Fruit fly (Drosophila melanogaster) whole organism, embryonic: ENCODE measurements around the gene Dh31.
A peak's percentile ranks its signal among the peaks of the same experiment; 100 is the strongest.

ENCODE experiments used
- B-H2 ChIP-seq: fragments of 200-800 bp; sonication (Bioruptor generic); optimal IDR thresholded peaks from 2 replicates; lab custom pipeline; 2018; ENCODE audit warnings: missing biosample characterization, mild to moderate bottlenecking, missing genetic modification characterization
- CG10209 ChIP-seq: fragments of 200-800 bp; sonication (Bioruptor generic); optimal IDR thresholded peaks from 3 replicates; lab custom pipeline; 2017; ENCODE audit warnings: missing biosample characterization, mild to moderate bottlenecking, missing genetic modification characterization, missing genetic modification reagents
- CG10565 ChIP-seq: fragments of 200-800 bp; sonication (Bioruptor generic); optimal IDR thresholded peaks from 3 replicates; lab custom pipeline; 2016; ENCODE audit warnings: missing biosample characterization, mild to moderate bottlenecking, missing genetic modification characterization
- CG12219 ChIP-seq: fragments of 200-800 bp; sonication (Bioruptor generic); optimal IDR thresholded peaks from 3 replicates; lab custom pipeline; 2018; ENCODE audit warnings: missing biosample characterization, mild to moderate bottlenecking, missing genetic modification characterization
- CG12769 ChIP-seq: fragments of 200-800 bp; sonication (Bioruptor generic); optimal IDR thresholded peaks from 2 replicates; lab custom pipeline; 2019; ENCODE audit warnings: missing biosample characterization, mild to moderate bottlenecking, missing genetic modification characterization, moderate library complexity
- CG14860 ChIP-seq: fragments of 200-800 bp; sonication (Bioruptor generic); IDR thresholded peaks from 3 replicates; pipeline ENCODE4 v1.3.6; 2022; ENCODE audit warnings: missing biosample characterization, missing genetic modification characterization; ENCODE audit not compliant: partially characterized antibody
- CG15269 ChIP-seq: fragments of 200-800 bp; sonication (Bioruptor generic); optimal IDR thresholded peaks from 2 replicates; lab custom pipeline; 2018; ENCODE audit warnings: missing biosample characterization, mild to moderate bottlenecking, missing genetic modification characterization, moderate library complexity
- CG17186 ChIP-seq: fragments of 200-800 bp; sonication (Bioruptor generic); optimal IDR thresholded peaks from 3 replicates; lab custom pipeline; 2017; ENCODE audit warnings: missing biosample characterization, missing genetic modification reagents, missing genetic modification characterization
- CG17829 ChIP-seq: fragments of 200-800 bp; optimal IDR thresholded peaks from 2 replicates; lab custom pipeline; 2019; ENCODE audit warnings: missing biosample characterization, mild to moderate bottlenecking, missing genetic modification characterization, moderate library complexity
- CG17912 ChIP-seq: fragments of 200-800 bp; sonication (Bioruptor generic); optimal IDR thresholded peaks from 2 replicates; lab custom pipeline; 2018; ENCODE audit warnings: missing biosample characterization, mild to moderate bottlenecking, missing genetic modification characterization
- CG18262 ChIP-seq: fragments of 200-800 bp; optimal IDR thresholded peaks from 3 replicates; lab custom pipeline; 2019; ENCODE audit warnings: missing biosample characterization, mild to moderate bottlenecking, missing genetic modification characterization, moderate library complexity
- CG43689 ChIP-seq: fragments of 200-800 bp; sonication (Bioruptor generic); IDR thresholded peaks from 2 replicates; pipeline ENCODE4 v1.3.6; 2022; ENCODE audit warnings: missing biosample characterization, missing genetic modification characterization
- CG4404 ChIP-seq: fragments of 200-800 bp; sonication (Bioruptor generic); IDR thresholded peaks from 2 replicates; pipeline ENCODE4 v1.3.6; 2022; ENCODE audit warnings: missing biosample characterization, missing genetic modification characterization
- CG4730 ChIP-seq: fragments of 200-800 bp; sonication (Bioruptor generic); IDR thresholded peaks from 2 replicates; pipeline ENCODE4 v1.3.6; 2022; ENCODE audit warnings: missing biosample characterization, missing genetic modification characterization
- CG6683 ChIP-seq: fragments of 200-800 bp; sonication (Bioruptor generic); optimal IDR thresholded peaks from 2 replicates; lab custom pipeline; 2017; ENCODE audit warnings: missing biosample characterization, mild to moderate bottlenecking, missing genetic modification characterization, missing genetic modification reagents
- CG6791 ChIP-seq: fragments of 200-800 bp; sonication (Bioruptor generic); IDR thresholded peaks from 3 replicates; pipeline ENCODE4 v1.3.6; 2022; ENCODE audit warnings: missing biosample characterization, missing genetic modification characterization; ENCODE audit not compliant: partially characterized antibody
- CG7786 ChIP-seq: fragments of 200-800 bp; sonication (Bioruptor generic); optimal IDR thresholded peaks from 2 replicates; lab custom pipeline; 2016; ENCODE audit warnings: missing biosample characterization, missing genetic modification characterization
- CG7928 ChIP-seq: fragments of 200-800 bp; sonication (Bioruptor generic); optimal IDR thresholded peaks from 2 replicates; lab custom pipeline; 2017; ENCODE audit warnings: missing biosample characterization, mild to moderate bottlenecking, missing genetic modification characterization
- CG8388 ChIP-seq: fragments of 200-800 bp; sonication (Bioruptor generic); optimal IDR thresholded peaks from 2 replicates; lab custom pipeline; 2019; ENCODE audit warnings: missing biosample characterization, mild to moderate bottlenecking, missing genetic modification characterization, moderate library complexity
- CG9215 ChIP-seq: fragments of 200-800 bp; sonication (Bioruptor generic); IDR thresholded peaks from 2 replicates; pipeline ENCODE4 v1.3.6; 2022; ENCODE audit warnings: missing biosample characterization, missing genetic modification characterization
- CrebB ChIP-seq: fragments of 200-800 bp; sonication (Bioruptor generic); optimal IDR thresholded peaks from 3 replicates; lab custom pipeline; 2018; ENCODE audit warnings: missing biosample characterization, mild to moderate bottlenecking, missing genetic modification characterization
- Dek ChIP-seq: fragments of 200-800 bp; sonication (Bioruptor generic); optimal IDR thresholded peaks from 3 replicates; lab custom pipeline; 2019; ENCODE audit warnings: missing biosample characterization, mild to moderate bottlenecking, missing genetic modification characterization, moderate library complexity
- Dll ChIP-seq: fragments of 200-800 bp; sonication (Bioruptor generic); IDR thresholded peaks from 4 replicates; pipeline ENCODE4 v1.3.6; 2022; ENCODE audit warnings: missing biosample characterization, missing genetic modification characterization; ENCODE audit not compliant: partially characterized antibody
- Ets97D ChIP-seq: fragments of 200-800 bp; sonication (Bioruptor generic); optimal IDR thresholded peaks from 3 replicates; lab custom pipeline; 2016; ENCODE audit warnings: missing biosample characterization, missing genetic modification characterization
- HmgD ChIP-seq: fragments of 200-800 bp; sonication (Bioruptor generic); optimal IDR thresholded peaks from 3 replicates; lab custom pipeline; 2016; ENCODE audit warnings: missing biosample characterization, missing genetic modification characterization
- Hr39 ChIP-seq: fragments of >200 bp; optimal IDR thresholded peaks from 2 replicates; lab custom pipeline; 2017
- Max ChIP-seq: fragments of 200-800 bp; sonication (Bioruptor generic); optimal IDR thresholded peaks from 2 replicates; lab custom pipeline; 2016; ENCODE audit warnings: missing biosample characterization, mild to moderate bottlenecking, missing genetic modification characterization
- Med ChIP-seq: fragments of 200-800 bp; sonication (Bioruptor generic); peaks from one replicate; lab custom pipeline; 2016; ENCODE audit warnings: missing biosample characterization, missing genetic modification characterization, mild to moderate bottlenecking, inconsistent platforms, moderate library complexity
- Meics ChIP-seq: fragments of 200-800 bp; sonication (Bioruptor generic); optimal IDR thresholded peaks from 2 replicates; lab custom pipeline; 2017; ENCODE audit warnings: missing biosample characterization, mild to moderate bottlenecking, missing genetic modification characterization
- Nf-YA ChIP-seq: fragments of 200-800 bp; sonication (Bioruptor generic); IDR thresholded peaks from 2 replicates; pipeline ENCODE4 v1.3.6; 2022; ENCODE audit warnings: missing biosample characterization, missing genetic modification characterization
- Six4 ChIP-seq: fragments of 200-800 bp; sonication (Bioruptor generic); optimal IDR thresholded peaks from 2 replicates; lab custom pipeline; 2016; ENCODE audit warnings: missing biosample characterization, missing genetic modification characterization
- Spps ChIP-seq: fragments of 200-800 bp; sonication (Bioruptor generic); optimal IDR thresholded peaks from 2 replicates; lab custom pipeline; 2018; ENCODE audit warnings: missing biosample characterization, mild to moderate bottlenecking, missing genetic modification characterization
- ato ChIP-seq: fragments of 200-800 bp; sonication (Bioruptor generic); IDR thresholded peaks from 2 replicates; pipeline ENCODE4 v1.3.6; 2022; ENCODE audit warnings: missing biosample characterization, missing genetic modification characterization; ENCODE audit not compliant: partially characterized antibody
- btn ChIP-seq: fragments of 200-800 bp; sonication (Bioruptor generic); optimal IDR thresholded peaks from 2 replicates; lab custom pipeline; 2016; ENCODE audit warnings: missing biosample characterization, missing genetic modification characterization
- chm ChIP-seq: fragments of 200-800 bp; sonication (Bioruptor generic); IDR thresholded peaks from 2 replicates; pipeline ENCODE4 v1.3.6; 2022; ENCODE audit warnings: missing biosample characterization, missing genetic modification characterization
- chn ChIP-seq: fragments of 200-800 bp; sonication (Bioruptor generic); optimal IDR thresholded peaks from 2 replicates; lab custom pipeline; 2016; ENCODE audit warnings: missing biosample characterization, missing genetic modification characterization
- eve ChIP-seq, 2 experiments: fragments of >200 bp; optimal IDR thresholded peaks; 2 replicates each; lab custom pipeline; 2017; ENCODE audit warnings: missing biosample characterization in 2 of 2, missing genetic modification characterization in 2 of 2
- ewg ChIP-seq: fragments of 200-800 bp; sonication (Bioruptor generic); optimal IDR thresholded peaks from 3 replicates; lab custom pipeline; 2017; ENCODE audit warnings: mild to moderate bottlenecking, missing biosample characterization, missing genetic modification reagents, missing genetic modification characterization
- exex ChIP-seq: fragments of 200-800 bp; sonication (Bioruptor generic); optimal IDR thresholded peaks from 4 replicates; lab custom pipeline; 2018; ENCODE audit warnings: missing biosample characterization, mild to moderate bottlenecking, missing genetic modification characterization, moderate library complexity
- fd3F ChIP-seq: fragments of 200-800 bp; sonication (Bioruptor generic); optimal IDR thresholded peaks from 2 replicates; lab custom pipeline; 2018; ENCODE audit warnings: missing biosample characterization, mild to moderate bottlenecking, missing genetic modification characterization, moderate library complexity
- luna ChIP-seq: fragments of 200-800 bp; sonication (Bioruptor generic); optimal IDR thresholded peaks from 2 replicates; lab custom pipeline; 2016; ENCODE audit warnings: missing biosample characterization, missing genetic modification characterization
- nmo ChIP-seq: fragments of 200-800 bp; sonication (Bioruptor generic); optimal IDR thresholded peaks from 2 replicates; lab custom pipeline; 2018; ENCODE audit warnings: missing biosample characterization, mild to moderate bottlenecking, missing genetic modification characterization, moderate library complexity
- repo ChIP-seq: fragments of 200-800 bp; sonication (Bioruptor generic); optimal IDR thresholded peaks from 2 replicates; lab custom pipeline; 2016; ENCODE audit warnings: missing biosample characterization, missing genetic modification characterization
- sima ChIP-seq: fragments of 200-800 bp; sonication (Bioruptor generic); optimal IDR thresholded peaks from 2 replicates; lab custom pipeline; 2016; ENCODE audit warnings: missing biosample characterization, missing genetic modification characterization
- sisA ChIP-seq: fragments of 200-800 bp; sonication (Bioruptor generic); IDR thresholded peaks from 2 replicates; pipeline ENCODE4 v1.3.6; 2022; ENCODE audit warnings: missing biosample characterization, missing genetic modification characterization
- stc ChIP-seq: fragments of 200-800 bp; sonication (Bioruptor generic); IDR thresholded peaks from 2 replicates; pipeline ENCODE4 v1.3.6; 2022; ENCODE audit warnings: missing biosample characterization, missing genetic modification characterization
- stwl ChIP-seq: fragments of 200-800 bp; sonication (Bioruptor generic); optimal IDR thresholded peaks from 3 replicates; lab custom pipeline; 2018; ENCODE audit warnings: missing biosample characterization, mild to moderate bottlenecking, missing genetic modification characterization, moderate library complexity
- tin ChIP-seq: fragments of 200-800 bp; sonication (Bioruptor generic); optimal IDR thresholded peaks from 3 replicates; lab custom pipeline; 2016; ENCODE audit warnings: missing biosample characterization, missing genetic modification characterization
- toy ChIP-seq: fragments of 200-800 bp; sonication (Bioruptor generic); IDR thresholded peaks from 2 replicates; pipeline ENCODE4 v1.3.6; 2022; ENCODE audit warnings: missing biosample characterization, missing genetic modification characterization
- tup ChIP-seq: fragments of 200-800 bp; sonication (Bioruptor generic); optimal IDR thresholded peaks from 2 replicates; lab custom pipeline; 2016; ENCODE audit warnings: missing biosample characterization, mild to moderate bottlenecking, missing genetic modification characterization, moderate library complexity
- tx ChIP-seq: fragments of 200-800 bp; sonication (Bioruptor generic); optimal IDR thresholded peaks from 2 replicates; lab custom pipeline; 2016; ENCODE audit warnings: missing biosample characterization, missing genetic modification characterization
- vvl ChIP-seq: fragments of 200-800 bp; sonication (Bioruptor generic); IDR thresholded peaks from 2 replicates; pipeline ENCODE4 v1.3.6; 2022; ENCODE audit warnings: missing biosample characterization, missing genetic modification characterization

Gene Dh31

DNA sequence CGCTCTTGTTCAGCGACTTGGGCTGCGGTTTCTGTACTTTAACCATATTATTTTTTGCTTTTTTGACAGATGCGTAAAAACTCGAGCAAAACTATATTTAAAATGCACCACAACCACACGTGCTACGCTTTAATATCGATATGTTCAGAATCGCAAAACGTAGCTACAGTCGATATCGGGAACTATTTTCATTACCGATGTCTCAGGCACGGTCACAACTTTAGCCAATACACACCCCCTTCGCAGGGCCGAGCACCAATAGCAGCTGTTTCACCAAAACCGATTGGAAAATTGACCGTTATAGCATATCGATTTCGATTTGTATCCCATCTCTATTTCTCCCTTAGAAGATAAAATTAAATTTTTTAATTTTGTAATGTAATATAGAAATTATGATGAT lies 5.1 kb upstream of the Dh31 start, which contains the start of gene CG13096 (continued):
- no peak for TF ChIP-seq CG43689
- TF ChIP-seq Dek (tag; lab: Kevin White, UChicago) = peak; percentile 52
- TF ChIP-seq CG4404 (GFP tag; lab: Robert Waterston, UW) = no peak
- TF ChIP-seq B-H2 (GFP tag; lab: Kevin White, UChicago) = peak; percentile 49
- no peak for TF ChIP-seq CG10209 (GFP tag; lab: Kevin White, UChicago)
- no peak for TF ChIP-seq btn (GFP tag; lab: Kevin White, UChicago)
- peak; percentile 12 for TF ChIP-seq CG18262 (tag; lab: Kevin White, UChicago)
- TF ChIP-seq nmo (GFP tag; lab: Kevin White, UChicago) = peak; percentile 71
- TF ChIP-seq CG17912 (GFP tag; lab: Kevin White, UChicago) = peak; percentile 59
- peak; percentile 99 for TF ChIP-seq Dll (GFP tag; lab: Robert Waterston, UW)
- TF ChIP-seq CG9215 (GFP tag; lab: Robert Waterston, UW) = no peak
- TF ChIP-seq CG4730 = no peak
- peak; percentile 32 for TF ChIP-seq chn
- TF ChIP-seq CG12219 (GFP tag; lab: Kevin White, UChicago) = no peak
- TF ChIP-seq Hr39 (lab: Kevin White, UChicago) = no peak
- TF ChIP-seq exex (tag; lab: Kevin White, UChicago) = peak; percentile 24
- peak; percentile 83 for TF ChIP-seq HmgD (GFP tag; lab: Kevin White, UChicago)
- TF ChIP-seq ewg (GFP tag; lab: Kevin White, UChicago) = no peak
- no peak for TF ChIP-seq eve (GFP tag; optimal IDR thresholded peaks at IDR 0.05; lab: Kevin White, UChicago)
- no peak for TF ChIP-seq Meics
- TF ChIP-seq stc (GFP tag; lab: Robert Waterston, UW) = no peak
- no peak for TF ChIP-seq fd3F (GFP tag; lab: Kevin White, UChicago)
- peak; percentile 72 for TF ChIP-seq CG17186 (GFP tag; lab: Kevin White, UChicago)
- TF ChIP-seq tup (GFP tag; lab: Kevin White, UChicago) = no peak
- TF ChIP-seq sima (GFP tag; lab: Kevin White, UChicago) = no peak
- TF ChIP-seq chm (GFP tag; lab: Robert Waterston, UW) = no peak
- TF ChIP-seq CG17829 (tag; lab: Kevin White, UChicago) = peak; percentile 79
- peak; percentile 16 for TF ChIP-seq tin
- no peak for TF ChIP-seq toy
- no peak for TF ChIP-seq Nf-YA (GFP tag; lab: Robert Waterston, UW)
- TF ChIP-seq ato (GFP tag; lab: Robert Waterston, UW) = peak; percentile 98
- peak; percentile 81 for TF ChIP-seq CG7928 (GFP tag; lab: Kevin White, UChicago)
- no peak for TF ChIP-seq sisA (GFP tag; lab: Robert Waterston, UW)
- TF ChIP-seq CG6683 (GFP tag; lab: Kevin White, UChicago) = no peak
- TF ChIP-seq Max (GFP tag; lab: Kevin White, UChicago) = peak; percentile 96
- no peak for TF ChIP-seq Six4 (GFP tag; lab: Kevin White, UChicago)
- TF ChIP-seq CrebB = peak; percentile 6
- TF ChIP-seq stwl (tag; lab: Kevin White, UChicago) = peak; percentile 84
- TF ChIP-seq CG12769 = no peak
- TF ChIP-seq Ets97D (GFP tag; lab: Kevin White, UChicago) = peak; percentile 91
- TF ChIP-seq CG10565 (GFP tag; lab: Kevin White, UChicago) = no peak
- no peak for TF ChIP-seq Med (GFP tag; lab: Kevin White, UChicago)
- no peak for TF ChIP-seq CG7786
- TF ChIP-seq CG15269 (tag; lab: Kevin White, UChicago) = no peak
- no peak; the same call in 1 of the 2 replicates for TF ChIP-seq vvl (GFP tag; lab: Robert Waterston, UW)
- no peak for TF ChIP-seq CG8388 (GFP tag; lab: Kevin White, UChicago)
- TF ChIP-seq Spps (tag; lab: Kevin White, UChicago) = no peak
- TF ChIP-seq CG6791 = peak; percentile 99
- no peak for TF ChIP-seq luna (GFP tag; lab: Kevin White, UChicago)
- TF ChIP-seq CG14860 (GFP tag; lab: Robert Waterston, UW) = peak; percentile 96
- no peak for TF ChIP-seq repo
- TF ChIP-seq tx (GFP tag; lab: Kevin White, UChicago) = no peak
